Worm (Caenorhabditis elegans) whole organism, young adult: ENCODE results near the gene F56D6.8.

Source experiments
- F37B4.10 ChIP-seq: fragments of 200-800 bp; sonication (Bioruptor generic); IDR thresholded peaks from 2 replicates; pipeline ENCODE4 v1.3.6; 2022; ENCODE audit warnings: missing genetic modification characterization, missing compliant biosample characterization
- mel-28 ChIP-seq: sonication (generic microtip); optimal IDR thresholded peaks from 2 replicates; lab custom pipeline; 2016; ENCODE audit warnings: borderline replicate concordance, mild to moderate bottlenecking, missing genetic modification characterization, missing compliant biosample characterization
- nhr-90 ChIP-seq: sonication (generic microtip); optimal IDR thresholded peaks from 2 replicates; lab custom pipeline; 2016; ENCODE audit warnings: missing genotype, mild to moderate bottlenecking, missing genetic modification characterization, missing compliant biosample characterization

- TF ChIP-seq F37B4.10 (GFP tag; lab: Robert Waterston, UW) (no peak), nhr-90 (tag; lab: Kevin White, UChicago) (no peak), mel-28 (tag; lab: Kevin White, UChicago) (no peak)
Observed at ce11 chrIV:3844584-3844983, 49.6 kb downstream of the F56D6.8 start.
